Fruit fly (Drosophila melanogaster): ENCODE results near the gene Nepl8.

- TF ChIP-seq sisA (GFP tag; IDR thresholded peaks at IDR 0.05) (no peak), CG2875 (GFP tag; optimal IDR thresholded peaks at IDR 0.05) (no peak), oc (tag; optimal IDR thresholded peaks at IDR 0.05) (no peak), gt (GFP tag; IDR thresholded peaks at IDR 0.05) (no peak), Side (GFP tag; optimal IDR thresholded peaks at IDR 0.05) (no peak), usp (GFP tag; optimal IDR thresholded peaks at IDR 0.05) (no peak), pan (optimal IDR thresholded peaks at IDR 0.05) (no peak), pan (GFP tag; optimal IDR thresholded peaks at IDR 0.05 in 1 of 2, IDR thresholded peaks at IDR 0.05 in 1 of 2) (no peak), ara (GFP tag; IDR thresholded peaks at IDR 0.05) (no peak), CG11695 (GFP tag; IDR thresholded peaks at IDR 0.05) (no peak), CG15073 (GFP tag; optimal IDR thresholded peaks at IDR 0.05) (no peak), onecut (GFP tag; IDR thresholded peaks at IDR 0.05) (no peak)
Observed at dm6 chr2L:16463657-16464056, 24.3 kb upstream of the Nepl8 start.

Data from whole organism, embryonic.